Fruit fly (Drosophila melanogaster) whole organism, prepupa: ENCODE results near the gene lsn.

Experiments used
- Blimp-1 ChIP-seq: fragments of 200-800 bp; sonication (Bioruptor generic); optimal IDR thresholded peaks from 3 replicates; lab custom pipeline; 2017; ENCODE audit warnings: missing biosample characterization, missing genetic modification characterization, mild to moderate bottlenecking, moderate library complexity, missing genetic modification reagents
- CG10631 ChIP-seq: fragments of 200-800 bp; sonication (Bioruptor generic); optimal IDR thresholded peaks from 2 replicates; lab custom pipeline; 2016; ENCODE audit warnings: missing biosample characterization, missing genetic modification characterization
- CG11294 ChIP-seq: fragments of 200-800 bp; sonication (Bioruptor generic); IDR thresholded peaks from 2 replicates; pipeline ENCODE4 v1.3.6; 2022; ENCODE audit warnings: missing biosample characterization, missing genetic modification characterization
- CG11762 ChIP-seq: fragments of 200-800 bp; sonication (Bioruptor generic); optimal IDR thresholded peaks from 3 replicates; lab custom pipeline; 2016; ENCODE audit warnings: missing biosample characterization, missing genetic modification characterization; ENCODE audit not compliant: insufficient read depth
- CG11902 ChIP-seq: fragments of 200-800 bp; sonication (Bioruptor generic); optimal IDR thresholded peaks from 3 replicates; lab custom pipeline; 2016; ENCODE audit warnings: missing biosample characterization, missing genetic modification characterization
- CG15336 ChIP-seq: fragments of 200-800 bp; sonication (Bioruptor generic); IDR thresholded peaks from 2 replicates; pipeline ENCODE4 v1.3.6; 2022; ENCODE audit warnings: missing biosample characterization, missing genetic modification characterization
- CG1621 ChIP-seq: fragments of 200-800 bp; sonication (Bioruptor generic); optimal IDR thresholded peaks from 3 replicates; lab custom pipeline; 2018; ENCODE audit warnings: missing biosample characterization, mild to moderate bottlenecking, missing genetic modification characterization
- CG31627 ChIP-seq: fragments of 200-800 bp; sonication (Bioruptor generic); optimal IDR thresholded peaks from 3 replicates; lab custom pipeline; 2016; ENCODE audit warnings: missing biosample characterization, missing genetic modification characterization
- CG32006 ChIP-seq: fragments of 200-800 bp; sonication (Bioruptor generic); optimal IDR thresholded peaks from 3 replicates; lab custom pipeline; 2017; ENCODE audit warnings: missing biosample characterization, mild to moderate bottlenecking, missing genetic modification characterization
- CG3919 ChIP-seq: fragments of 200-800 bp; sonication (Bioruptor generic); optimal IDR thresholded peaks from 3 replicates; lab custom pipeline; 2016; ENCODE audit warnings: missing biosample characterization, missing genetic modification characterization
- CG4318 ChIP-seq: fragments of 200-800 bp; sonication (Bioruptor generic); optimal IDR thresholded peaks from 3 replicates; lab custom pipeline; 2017; ENCODE audit warnings: missing biosample characterization, mild to moderate bottlenecking, missing genetic modification characterization
- CG6276 ChIP-seq: fragments of 200-800 bp; sonication (Bioruptor generic); optimal IDR thresholded peaks from 2 replicates; lab custom pipeline; 2017; ENCODE audit warnings: missing biosample characterization, mild to moderate bottlenecking, missing genetic modification characterization
- CG6792 ChIP-seq: fragments of 200-800 bp; sonication (Bioruptor generic); optimal IDR thresholded peaks from 3 replicates; lab custom pipeline; 2016; ENCODE audit warnings: missing biosample characterization, missing genetic modification characterization
- CG6808 ChIP-seq: fragments of 200-800 bp; sonication (Bioruptor generic); optimal IDR thresholded peaks from 3 replicates; lab custom pipeline; 2017; ENCODE audit warnings: missing biosample characterization, missing genetic modification characterization, mild to moderate bottlenecking, moderate library complexity, missing genetic modification reagents
- CG6854 ChIP-seq: fragments of 200-800 bp; sonication (Bioruptor generic); optimal IDR thresholded peaks from 2 replicates; lab custom pipeline; 2017; ENCODE audit warnings: missing biosample characterization, mild to moderate bottlenecking, missing genetic modification characterization
- CG8119 ChIP-seq: fragments of 200-800 bp; sonication (Bioruptor generic); IDR thresholded peaks from 3 replicates; pipeline ENCODE4 v1.3.6; 2022; ENCODE audit warnings: missing biosample characterization, missing genetic modification characterization
- CG8632 ChIP-seq: fragments of 200-800 bp; sonication (Bioruptor generic); optimal IDR thresholded peaks from 3 replicates; lab custom pipeline; 2016; ENCODE audit warnings: missing biosample characterization, missing genetic modification characterization
- Eip75B ChIP-seq: fragments of 200-800 bp; sonication (Bioruptor generic); optimal IDR thresholded peaks from 3 replicates; lab custom pipeline; 2016; ENCODE audit warnings: missing biosample characterization, missing genetic modification characterization
- Eip78C ChIP-seq: fragments of 200-800 bp; sonication (Bioruptor generic); peaks from one replicate; lab custom pipeline; 2016; ENCODE audit warnings: missing biosample characterization, missing genetic modification characterization
- Eip93F ChIP-seq: fragments of 200-800 bp; sonication (Bioruptor generic); optimal IDR thresholded peaks from 2 replicates; lab custom pipeline; 2016; ENCODE audit warnings: missing biosample characterization, mild to moderate bottlenecking, missing genetic modification characterization
- Ets21C ChIP-seq: fragments of 200-800 bp; sonication (Bioruptor generic); optimal IDR thresholded peaks from 3 replicates; lab custom pipeline; 2016; ENCODE audit warnings: missing biosample characterization, missing genetic modification characterization
- Hr39 ChIP-seq: fragments of 200-800 bp; sonication (Bioruptor generic); optimal IDR thresholded peaks from 2 replicates; lab custom pipeline; 2016; ENCODE audit warnings: missing biosample characterization, missing genetic modification characterization
- Hr4 ChIP-seq: fragments of 200-800 bp; sonication (Bioruptor generic); optimal IDR thresholded peaks from 3 replicates; lab custom pipeline; 2016; ENCODE audit warnings: missing biosample characterization, missing genetic modification characterization
- Lpt ChIP-seq: fragments of 200-800 bp; sonication (Bioruptor generic); optimal IDR thresholded peaks from 3 replicates; lab custom pipeline; 2016; ENCODE audit warnings: missing biosample characterization, missing genetic modification characterization
- Met ChIP-seq: fragments of 200-800 bp; sonication (Bioruptor generic); optimal IDR thresholded peaks from 3 replicates; lab custom pipeline; 2016; ENCODE audit warnings: missing biosample characterization, missing genetic modification characterization
- OdsH ChIP-seq: fragments of 200-800 bp; sonication (Bioruptor generic); optimal IDR thresholded peaks from 3 replicates; lab custom pipeline; 2016; ENCODE audit warnings: missing biosample characterization, missing genetic modification characterization
- Smox ChIP-seq: fragments of 200-800 bp; sonication (Bioruptor generic); optimal IDR thresholded peaks from 3 replicates; lab custom pipeline; 2016; ENCODE audit warnings: missing biosample characterization, missing genetic modification characterization
- Sox14 ChIP-seq: fragments of 200-800 bp; sonication (Bioruptor generic); optimal IDR thresholded peaks from 3 replicates; lab custom pipeline; 2016; ENCODE audit warnings: missing biosample characterization, missing genetic modification characterization
- Sox15 ChIP-seq: fragments of 200-800 bp; sonication (Bioruptor generic); optimal IDR thresholded peaks from 3 replicates; lab custom pipeline; 2016; ENCODE audit warnings: missing biosample characterization, missing genetic modification characterization
- dac ChIP-seq: fragments of 200-800 bp; sonication (Bioruptor generic); optimal IDR thresholded peaks from 2 replicates; lab custom pipeline; 2017; ENCODE audit warnings: missing biosample characterization, mild to moderate bottlenecking, missing genetic modification characterization
- eg ChIP-seq: fragments of 200-800 bp; sonication (Bioruptor generic); IDR thresholded peaks from 3 replicates; pipeline ENCODE4 v1.3.6; 2022; ENCODE audit warnings: missing biosample characterization, missing genetic modification characterization
- esn ChIP-seq: fragments of 200-800 bp; sonication (Bioruptor generic); optimal IDR thresholded peaks from 2 replicates; lab custom pipeline; 2016; ENCODE audit warnings: missing biosample characterization, mild to moderate bottlenecking, missing genetic modification characterization, moderate library complexity
- fd85E ChIP-seq: fragments of 200-800 bp; sonication (Bioruptor generic); optimal IDR thresholded peaks from 3 replicates; lab custom pipeline; 2016; ENCODE audit warnings: missing biosample characterization, missing genetic modification characterization
- fkh ChIP-seq: fragments of 200-800 bp; sonication (Bioruptor generic); optimal IDR thresholded peaks from 3 replicates; lab custom pipeline; 2017; ENCODE audit warnings: missing biosample characterization, mild to moderate bottlenecking, missing genetic modification characterization, moderate library complexity
- lz ChIP-seq: fragments of 200-800 bp; sonication (Bioruptor generic); optimal IDR thresholded peaks from 3 replicates; lab custom pipeline; 2016; ENCODE audit warnings: missing biosample characterization, missing genetic modification characterization
- net ChIP-seq: fragments of 200-800 bp; sonication (Bioruptor generic); optimal IDR thresholded peaks from 3 replicates; lab custom pipeline; 2016; ENCODE audit warnings: missing biosample characterization, missing genetic modification characterization
- pdm3 ChIP-seq: fragments of 200-800 bp; sonication (Bioruptor generic); optimal IDR thresholded peaks from 3 replicates; lab custom pipeline; 2016; ENCODE audit warnings: missing biosample characterization, missing genetic modification characterization
- spab ChIP-seq: fragments of 200-800 bp; sonication (Bioruptor generic); optimal IDR thresholded peaks from 2 replicates; lab custom pipeline; 2017; ENCODE audit warnings: missing biosample characterization, mild to moderate bottlenecking, missing genetic modification characterization, missing genetic modification reagents
- ss ChIP-seq, 2 experiments: fragments of 200-800 bp; sonication (Bioruptor generic); optimal IDR thresholded peaks; 2 replicates in 1 of 2; 3 replicates in 1 of 2; lab custom pipeline; 2017 to 2018; ENCODE audit warnings: mild to moderate bottlenecking in 2 of 2, missing biosample characterization in 2 of 2, missing genetic modification characterization in 2 of 2, moderate library complexity in 1 of 2
- svp ChIP-seq: fragments of 200-800 bp; sonication (Bioruptor generic); peaks from one replicate; lab custom pipeline; 2016; ENCODE audit warnings: missing biosample characterization, missing genetic modification characterization
- vri ChIP-seq: fragments of 200-800 bp; sonication (Bioruptor generic); optimal IDR thresholded peaks from 3 replicates; lab custom pipeline; 2016; ENCODE audit warnings: missing biosample characterization, mild to moderate bottlenecking, missing genetic modification characterization

lsn gene

DNA sequence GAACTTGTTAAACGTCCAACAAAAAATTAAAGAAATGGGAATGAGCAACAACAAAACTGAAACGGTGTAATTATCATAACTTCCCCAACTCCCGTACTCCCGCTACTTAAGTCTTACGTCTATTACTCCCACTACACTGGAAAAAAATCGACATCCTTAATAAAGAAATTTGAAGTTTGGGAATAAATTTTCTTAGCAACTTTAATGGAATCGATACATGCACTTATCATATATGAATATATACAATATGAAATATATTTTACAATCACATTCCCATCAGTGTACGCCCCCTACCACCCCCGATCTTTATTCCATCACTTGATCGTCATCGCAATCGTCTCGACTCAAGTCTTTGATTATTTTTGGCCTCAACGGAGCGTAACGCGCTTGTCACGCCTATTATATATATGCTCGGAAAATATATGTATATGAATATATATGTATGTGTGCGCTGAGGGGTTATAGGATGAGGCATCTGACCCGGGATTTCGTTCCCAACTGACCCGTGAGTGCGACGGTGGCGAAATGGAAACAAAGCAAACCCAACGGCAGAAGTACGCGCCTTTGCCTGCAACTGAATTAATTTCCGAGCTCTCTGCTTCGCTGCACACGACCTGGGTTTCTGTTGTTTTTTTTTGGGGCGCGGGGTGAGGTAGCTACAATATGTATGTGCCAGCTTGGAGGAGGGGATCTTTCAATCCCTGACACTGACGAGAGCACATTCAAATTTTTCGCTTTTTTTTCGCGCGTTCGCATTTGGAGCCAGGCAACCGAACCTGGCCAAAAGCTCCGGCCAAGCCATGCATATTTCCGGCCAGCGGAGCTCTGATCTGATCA lies 30.5 kb upstream of the lsn start (continued):
- TF ChIP-seq spab (GFP tag; lab: Kevin White, UChicago) (no peak), fkh (GFP tag; lab: Kevin White, UChicago) (no peak), Lpt (GFP tag; lab: Kevin White, UChicago) (no peak), OdsH (peak; percentile 10), dac (GFP tag; lab: Kevin White, UChicago) (no peak), esn (GFP tag; lab: Kevin White, UChicago) (peak; percentile 22), CG11762 (GFP tag; lab: Kevin White, UChicago) (no peak), CG6854 (GFP tag; lab: Kevin White, UChicago) (no peak), CG8632 (GFP tag; lab: Kevin White, UChicago) (no peak), fd85E (no peak), CG6792 (no peak), Hr4 (GFP tag; lab: Kevin White, UChicago) (peak; percentile 10), CG10631 (GFP tag; lab: Kevin White, UChicago) (peak; percentile 10), Sox14 (GFP tag; lab: Kevin White, UChicago) (no peak), Eip75B (GFP tag; lab: Kevin White, UChicago) (no peak), CG31627 (no peak), CG4318 (no peak), Eip93F (GFP tag; lab: Kevin White, UChicago) (peak; percentile 5), Hr39 (GFP tag; lab: Kevin White, UChicago) (no peak), CG32006 (peak; percentile 31), CG8119 (GFP tag; lab: Robert Waterston, UW) (0 out of 3 replicates have a peak, but pooled peaks have one; percentile 16), CG11902 (no peak), Ets21C (GFP tag; lab: Kevin White, UChicago) (no peak), ss (GFP tag; optimal IDR thresholded peaks at IDR 0.05; lab: Kevin White, UChicago) (no peak)

DNA sequence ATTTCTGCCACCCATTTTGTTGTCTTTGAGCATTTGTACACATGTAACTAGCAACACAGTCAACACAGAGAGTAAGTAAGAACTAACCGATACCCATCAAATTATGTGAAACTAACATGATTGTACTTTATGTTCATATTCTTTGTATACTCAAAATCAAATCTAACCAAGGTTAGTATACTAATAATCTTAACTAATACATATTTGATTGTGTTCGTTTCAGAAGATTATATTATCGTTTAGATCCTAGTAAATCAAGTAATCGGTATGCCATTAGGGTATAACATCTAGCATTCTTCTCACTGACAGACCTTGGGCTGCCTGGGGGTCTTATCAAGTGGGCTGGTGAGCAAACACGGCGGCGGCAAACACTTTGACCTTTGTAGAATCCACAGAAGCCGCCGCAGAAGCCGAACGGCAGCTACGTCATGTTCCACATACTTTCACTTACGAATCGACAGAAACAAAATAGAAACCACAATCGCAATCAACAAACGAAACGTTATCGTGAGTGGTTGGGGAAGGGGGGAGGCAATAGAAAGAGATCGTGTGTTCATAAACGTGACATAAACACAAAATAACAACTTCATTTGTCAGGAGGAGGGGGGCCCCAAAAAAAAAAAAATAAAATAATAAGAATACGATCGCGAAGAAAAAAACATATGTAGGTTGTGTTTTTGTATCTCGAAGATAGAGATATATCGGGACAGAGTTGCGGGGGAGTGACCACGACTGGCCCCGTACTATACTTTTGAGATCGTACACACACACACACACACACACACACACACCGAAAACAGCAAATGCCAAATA lies 29.4 kb upstream of the lsn start:
- no peak for TF ChIP-seq spab (GFP tag; lab: Kevin White, UChicago)
- TF ChIP-seq pdm3 (GFP tag; lab: Kevin White, UChicago) = no peak
- no peak for TF ChIP-seq Sox15 (GFP tag; lab: Kevin White, UChicago)
- TF ChIP-seq CG6792 = no peak
- TF ChIP-seq CG4318 = no peak
- TF ChIP-seq fkh (GFP tag; lab: Kevin White, UChicago) = peak; percentile 73
- peak; percentile 2 for TF ChIP-seq svp (GFP tag; lab: Kevin White, UChicago)
- no peak for TF ChIP-seq Sox14 (GFP tag; lab: Kevin White, UChicago)

DNA sequence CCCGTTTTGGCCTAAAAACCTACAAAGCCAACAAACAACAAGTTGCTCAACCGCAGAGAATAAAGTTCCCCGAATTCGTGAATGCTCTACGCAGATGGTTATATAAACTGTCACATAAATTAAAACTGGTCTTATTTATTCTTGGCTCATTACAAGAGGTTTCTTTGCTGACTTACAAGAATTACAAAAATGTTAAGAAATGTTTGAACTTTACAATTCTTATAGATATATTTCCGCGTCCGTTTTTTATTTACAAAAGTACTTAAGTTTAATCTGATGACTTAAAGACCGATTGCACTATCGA lies 28.8 kb upstream of the lsn start:
- no peak for TF ChIP-seq OdsH
- TF ChIP-seq CG3919 (GFP tag; lab: Kevin White, UChicago) = no peak
- TF ChIP-seq CG6854 (GFP tag; lab: Kevin White, UChicago) = no peak
- TF ChIP-seq dac (GFP tag; lab: Kevin White, UChicago) = no peak
- TF ChIP-seq Hr4 (GFP tag; lab: Kevin White, UChicago) = peak; percentile 35
- peak; percentile 15 for TF ChIP-seq net (GFP tag; lab: Kevin White, UChicago)
- TF ChIP-seq CG11902 = no peak
- no peak for TF ChIP-seq svp (GFP tag; lab: Kevin White, UChicago)
- TF ChIP-seq CG11294 (GFP tag; lab: Robert Waterston, UW) = no peak
- no peak for TF ChIP-seq CG6792
- TF ChIP-seq eg (GFP tag; lab: Robert Waterston, UW) = peak; percentile 64; the same call in 1 of the 3 replicates
- TF ChIP-seq esn (GFP tag; lab: Kevin White, UChicago) = peak; percentile 19
- no peak for TF ChIP-seq vri (GFP tag; lab: Kevin White, UChicago)
- TF ChIP-seq lz (GFP tag; lab: Kevin White, UChicago) = no peak
- no peak for TF ChIP-seq CG8119 (GFP tag; lab: Robert Waterston, UW)
- peak; percentile 64 for TF ChIP-seq Eip78C
- no peak for TF ChIP-seq Smox (GFP tag; lab: Kevin White, UChicago)
- peak; percentile 38 for TF ChIP-seq CG32006
- TF ChIP-seq CG10631 (GFP tag; lab: Kevin White, UChicago) = no peak
- peak; percentile 23 for TF ChIP-seq Met (GFP tag; lab: Kevin White, UChicago)
- TF ChIP-seq CG1621 (tag; lab: Kevin White, UChicago) = no peak
- TF ChIP-seq Eip75B (GFP tag; lab: Kevin White, UChicago) = peak; percentile 2
- TF ChIP-seq fd85E = no peak
- TF ChIP-seq Blimp-1 = no peak
- 0 out of 2 replicates have a peak, but pooled peaks have one; percentile 8 for TF ChIP-seq CG15336 (GFP tag; lab: Robert Waterston, UW)
- TF ChIP-seq Sox14 (GFP tag; lab: Kevin White, UChicago) = no peak
- no peak for TF ChIP-seq ss (GFP tag; optimal IDR thresholded peaks at IDR 0.05; lab: Kevin White, UChicago)
- TF ChIP-seq CG31627 = no peak
- peak; percentile 6 for TF ChIP-seq CG6276
- TF ChIP-seq Hr39 (GFP tag; lab: Kevin White, UChicago) = no peak
- TF ChIP-seq CG6808 = no peak
